Worm (Caenorhabditis elegans) whole organism, L1 larva: ENCODE results near the gene col-178.

Source experiments
- C04F5.9 ChIP-seq: sonication (generic microtip); optimal IDR thresholded peaks from 2 replicates; lab custom pipeline; 2016; ENCODE audit warnings: missing genetic modification characterization, missing compliant biosample characterization
- F16B12.6 ChIP-seq: fragments of 150-350 bp; optimal IDR thresholded peaks from 2 replicates; lab custom pipeline; 2014; ENCODE audit warnings: missing biosample characterization, missing genetic modification characterization
- Y116A8C.19 ChIP-seq: sonication (generic microtip); optimal IDR thresholded peaks from 2 replicates; lab custom pipeline; 2016; ENCODE audit warnings: missing compliant biosample characterization, missing genetic modification characterization, borderline replicate concordance
- ama-1 ChIP-seq: fragments of 150-350 bp; optimal IDR thresholded peaks from 2 replicates; lab custom pipeline; 2014
- blmp-1 ChIP-seq: fragments of 150-350 bp; optimal IDR thresholded peaks from 2 replicates; lab custom pipeline; 2014; ENCODE audit warnings: missing biosample characterization, missing genetic modification characterization
- ceh-63 ChIP-seq: fragments of 200-800 bp; sonication (Bioruptor generic); optimal IDR thresholded peaks from 2 replicates; lab custom pipeline; 2018; ENCODE audit warnings: mild to moderate bottlenecking, missing genetic modification characterization, missing compliant biosample characterization
- ceh-8 ChIP-seq: fragments of 200-800 bp; sonication (Bioruptor generic); optimal IDR thresholded peaks from 2 replicates; lab custom pipeline; 2018; ENCODE audit warnings: mild to moderate bottlenecking, missing genetic modification characterization, moderate library complexity, missing compliant biosample characterization
- ceh-82 ChIP-seq, 3 experiments: fragments of 150-350 bp in 1 of 3; sonication (generic microtip) in 2 of 3; optimal IDR thresholded peaks; 2 replicates each; lab custom pipeline; 2014 to 2017; ENCODE audit warnings: missing biosample characterization in 3 of 3, missing genetic modification characterization in 3 of 3
- ceh-88 ChIP-seq: fragments of 200-800 bp; sonication (Bioruptor generic); IDR thresholded peaks from 2 replicates; pipeline ENCODE4 v1.3.6; 2022; ENCODE audit warnings: missing genetic modification characterization, missing compliant biosample characterization
- ceh-90 ChIP-seq: sonication (generic microtip); optimal IDR thresholded peaks from 2 replicates; lab custom pipeline; 2016; ENCODE audit warnings: missing genetic modification characterization, missing compliant biosample characterization
- ces-1 ChIP-seq: fragments of 150-350 bp; optimal IDR thresholded peaks from 2 replicates; lab custom pipeline; 2014; ENCODE audit warnings: missing biosample characterization, missing genetic modification reagents, missing genetic modification characterization
- dpl-1 ChIP-seq, 3 experiments: fragments of 150-350 bp in 2 of 3; sonication (generic microtip) in 1 of 3; optimal IDR thresholded peaks; 2 replicates each; lab custom pipeline; 2014 to 2017; ENCODE audit warnings: missing biosample characterization in 3 of 3, missing genetic modification characterization in 3 of 3, missing genetic modification reagents in 3 of 3
- efl-1 ChIP-seq, 4 experiments: fragments of 150-350 bp; optimal IDR thresholded peaks in 3 of 4; peaks in 1 of 4; 1 replicate in 1 of 4; 2 replicates in 3 of 4; lab custom pipeline; 2014; ENCODE audit warnings: missing biosample characterization in 2 of 4, missing genetic modification characterization in 2 of 4, missing genetic modification reagents in 2 of 4
- efl-3 ChIP-seq: fragments of 200-800 bp; sonication (Bioruptor generic); optimal IDR thresholded peaks from 2 replicates; lab custom pipeline; 2018; ENCODE audit warnings: mild to moderate bottlenecking, missing genetic modification characterization, missing compliant biosample characterization
- egl-13 ChIP-seq: sonication (generic microtip); optimal IDR thresholded peaks from 2 replicates; lab custom pipeline; 2016; ENCODE audit warnings: missing genotype, missing genetic modification reagents, missing genetic modification characterization, missing compliant biosample characterization
- egl-27 ChIP-seq, 2 experiments: fragments of 150-350 bp in 1 of 2; sonication (generic microtip); optimal IDR thresholded peaks; 3 replicates each; lab custom pipeline; 2017 to 2018; ENCODE audit warnings: missing biosample characterization in 2 of 2, missing genetic modification characterization in 2 of 2, missing genetic modification reagents in 2 of 2
- elt-2 ChIP-seq: sonication (generic microtip); optimal IDR thresholded peaks from 2 replicates; lab custom pipeline; 2016; ENCODE audit warnings: missing genetic modification characterization, mild to moderate bottlenecking, inconsistent platforms, missing compliant biosample characterization, missing genetic modification reagents
- elt-3 ChIP-seq, 6 experiments: fragments of 150-350 bp in 1 of 6; sonication (generic microtip); optimal IDR thresholded peaks; 2 replicates each; lab custom pipeline; 2017 to 2018; ENCODE audit warnings: missing biosample characterization in 6 of 6, missing genetic modification characterization in 6 of 6, inconsistent platforms in 1 of 6
- grh-1 ChIP-seq: fragments of 200-800 bp; sonication (Bioruptor generic); IDR thresholded peaks from 2 replicates; pipeline ENCODE4 v1.3.6; 2022; ENCODE audit warnings: missing genetic modification reagents, missing genetic modification characterization, missing compliant biosample characterization
- hlh-17 ChIP-seq: fragments of 200-800 bp; sonication (Bioruptor generic); optimal IDR thresholded peaks from 2 replicates; lab custom pipeline; 2018; ENCODE audit warnings: missing genetic modification characterization, mild to moderate bottlenecking, missing compliant biosample characterization, moderate library complexity, borderline replicate concordance
- hlh-4 ChIP-seq: sonication (generic microtip); optimal IDR thresholded peaks from 2 replicates; lab custom pipeline; 2016; ENCODE audit warnings: mild to moderate bottlenecking, missing genetic modification characterization, missing compliant biosample characterization
- hpl-2 ChIP-seq: fragments of 150-350 bp; optimal IDR thresholded peaks from 2 replicates; lab custom pipeline; 2014; ENCODE audit warnings: missing biosample characterization, missing genetic modification reagents, missing genetic modification characterization
- jun-1 ChIP-seq: fragments of 150-350 bp; optimal IDR thresholded peaks from 2 replicates; lab custom pipeline; 2014; ENCODE audit warnings: missing biosample characterization, missing genetic modification reagents, missing genetic modification characterization
- lin-13 ChIP-seq: fragments of 150-350 bp; optimal IDR thresholded peaks from 2 replicates; lab custom pipeline; 2014; ENCODE audit warnings: missing biosample characterization, missing genetic modification reagents, missing genetic modification characterization
- lin-14 ChIP-seq: fragments of 200-800 bp; sonication (Bioruptor generic); optimal IDR thresholded peaks from 2 replicates; lab custom pipeline; 2018; ENCODE audit warnings: mild to moderate bottlenecking, missing genetic modification characterization, moderate library complexity, missing compliant biosample characterization
- lsy-2 ChIP-seq, 2 experiments: fragments of 150-350 bp; optimal IDR thresholded peaks; 2 replicates each; lab custom pipeline; 2014; ENCODE audit warnings: missing biosample characterization in 2 of 2, missing genetic modification characterization in 2 of 2
- mab-9 ChIP-seq: fragments of 200-800 bp; sonication (Bioruptor generic); IDR thresholded peaks from 2 replicates; pipeline ENCODE4 v1.3.6; 2022; ENCODE audit warnings: missing genetic modification reagents, missing genetic modification characterization, missing compliant biosample characterization
- mdl-1 ChIP-seq, 2 experiments: fragments of 150-350 bp; optimal IDR thresholded peaks; 2 replicates each; lab custom pipeline; 2014 to 2017; ENCODE audit warnings: missing biosample characterization in 2 of 2, missing genetic modification characterization in 2 of 2, inconsistent platforms in 1 of 2
- mef-2 ChIP-seq: fragments of 150-350 bp; optimal IDR thresholded peaks from 2 replicates; lab custom pipeline; 2014; ENCODE audit warnings: missing biosample characterization, missing genetic modification characterization
- mep-1 ChIP-seq: fragments of 150-350 bp; optimal IDR thresholded peaks from 2 replicates; lab custom pipeline; 2014; ENCODE audit warnings: missing biosample characterization, missing genetic modification characterization
- nhr-20 ChIP-seq: sonication (generic microtip); optimal IDR thresholded peaks from 2 replicates; lab custom pipeline; 2016; ENCODE audit warnings: mild to moderate bottlenecking, missing genetic modification characterization, missing compliant biosample characterization
- nhr-237 ChIP-seq: fragments of 150-350 bp; optimal IDR thresholded peaks from 2 replicates; lab custom pipeline; 2014; ENCODE audit warnings: missing biosample characterization, missing genetic modification characterization
- nhr-77 ChIP-seq: fragments of 150-350 bp; optimal IDR thresholded peaks from 2 replicates; lab custom pipeline; 2014; ENCODE audit warnings: missing biosample characterization, missing genetic modification characterization
- nhr-84 ChIP-seq: sonication (generic microtip); optimal IDR thresholded peaks from 2 replicates; lab custom pipeline; 2017; ENCODE audit warnings: missing biosample characterization, missing genetic modification characterization
- nhr-85 ChIP-seq: sonication (generic microtip); peaks from one replicate; lab custom pipeline; 2016; ENCODE audit warnings: missing genetic modification characterization, inconsistent platforms, missing compliant biosample characterization
- pag-3 ChIP-seq: sonication (generic microtip); optimal IDR thresholded peaks from 2 replicates; lab custom pipeline; 2017; ENCODE audit warnings: missing genetic modification characterization, mild to moderate bottlenecking, missing compliant biosample characterization, antibody characterized with exemption, borderline replicate concordance; ENCODE audit not compliant: insufficient read depth
- pax-3 ChIP-seq: fragments of 200-800 bp; sonication (Bioruptor generic); optimal IDR thresholded peaks from 2 replicates; lab custom pipeline; 2018; ENCODE audit warnings: mild to moderate bottlenecking, missing genetic modification characterization, moderate library complexity, missing compliant biosample characterization
- sox-4 ChIP-seq: sonication (generic microtip); optimal IDR thresholded peaks from 2 replicates; lab custom pipeline; 2016; ENCODE audit warnings: missing genetic modification characterization, missing compliant biosample characterization
- sptf-1 ChIP-seq: fragments of 150-350 bp; optimal IDR thresholded peaks from 2 replicates; lab custom pipeline; 2014; ENCODE audit warnings: missing biosample characterization, missing genetic modification characterization
- sup-37 ChIP-seq: fragments of 200-800 bp; sonication (Bioruptor generic); optimal IDR thresholded peaks from 2 replicates; lab custom pipeline; 2018; ENCODE audit warnings: mild to moderate bottlenecking, missing genetic modification characterization, missing compliant biosample characterization
- swsn-7 ChIP-seq: sonication (generic microtip); optimal IDR thresholded peaks from 2 replicates; lab custom pipeline; 2016; ENCODE audit warnings: missing genetic modification characterization, missing compliant biosample characterization
- tbx-2 ChIP-seq: sonication (generic microtip); optimal IDR thresholded peaks from 2 replicates; lab custom pipeline; 2016; ENCODE audit warnings: missing genetic modification characterization, missing compliant biosample characterization
- tlp-1 ChIP-seq: fragments of 150-350 bp; optimal IDR thresholded peaks from 2 replicates; lab custom pipeline; 2014; ENCODE audit warnings: missing biosample characterization, missing genetic modification characterization
- unc-130 ChIP-seq: fragments of 150-350 bp; optimal IDR thresholded peaks from 2 replicates; lab custom pipeline; 2017; ENCODE audit warnings: missing biosample characterization, missing genetic modification characterization, inconsistent platforms
- unc-30 ChIP-seq: sonication (generic microtip); optimal IDR thresholded peaks from 2 replicates; lab custom pipeline; 2017; ENCODE audit warnings: missing biosample characterization, missing genetic modification characterization
- unc-86 ChIP-seq: sonication (generic microtip); optimal IDR thresholded peaks from 2 replicates; lab custom pipeline; 2016; ENCODE audit warnings: missing genetic modification characterization, missing compliant biosample characterization
- unc-98 ChIP-seq: fragments of 200-800 bp; sonication (Bioruptor generic); IDR thresholded peaks from 2 replicates; pipeline ENCODE4 v1.3.6; 2022; ENCODE audit warnings: missing genetic modification characterization, missing compliant biosample characterization
- zip-4 ChIP-seq: fragments of 200-800 bp; sonication (Bioruptor generic); optimal IDR thresholded peaks from 2 replicates; lab custom pipeline; 2018; ENCODE audit warnings: mild to moderate bottlenecking, missing genetic modification characterization, moderate library complexity, missing compliant biosample characterization

Gene col-178

DNA sequence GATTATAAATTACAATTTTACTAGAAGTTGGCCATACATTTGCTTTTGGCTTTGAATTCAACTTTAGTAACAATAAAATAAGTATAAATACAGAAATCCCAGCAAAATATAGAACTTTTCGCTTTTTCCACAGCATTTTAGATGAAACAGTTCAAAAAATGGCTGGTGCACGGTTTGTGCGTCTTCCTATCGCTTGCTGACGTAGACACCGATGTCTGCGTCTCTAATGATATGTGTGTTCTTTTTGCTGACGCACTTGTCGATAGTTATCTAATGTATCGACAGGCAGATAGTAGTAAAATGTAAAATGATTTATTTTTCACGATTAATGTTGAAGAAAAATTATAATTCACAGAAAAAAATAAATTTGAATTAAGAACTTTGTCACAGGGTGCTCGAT lies 7.7 kb downstream of the col-178 start, which contains the start of gene hst-2 (continued):
- TF ChIP-seq grh-1 (peak; percentile 94), sptf-1 (no peak), mdl-1 (tag; optimal IDR thresholded peaks at IDR 0.05; lab: Kevin White, UChicago) (peak in 1 of 2 experiments; percentile 85), unc-130 (tag; lab: Kevin White, UChicago) (peak; percentile 96), nhr-85 (tag; lab: Kevin White, UChicago) (peak; percentile 98), dpl-1 (GFP tag; optimal IDR thresholded peaks at IDR 0.05; lab: Kevin White, UChicago) (peak; percentile 73 to 82 (median 77)), elt-3 (tag; optimal IDR thresholded peaks at IDR 0.05; lab: Kevin White, UChicago) (peak in 3 of 6 experiments; percentile 38 to 84 (median 84)), sox-4 (tag; lab: Kevin White, UChicago) (peak; percentile 83), unc-86 (tag; lab: Kevin White, UChicago) (peak; percentile 90), tlp-1 (no peak), lsy-2 (tag; optimal IDR thresholded peaks at IDR 0.05; lab: Kevin White, UChicago) (peak; percentile 91 to 93), lin-14 (peak; percentile 95), nhr-77 (tag; lab: Kevin White, UChicago) (peak; percentile 88), ceh-90 (tag; lab: Kevin White, UChicago) (no peak), swsn-7 (tag; lab: Kevin White, UChicago) (peak; percentile 94), nhr-237 (tag; lab: Kevin White, UChicago) (peak; percentile 24), nhr-20 (tag; lab: Kevin White, UChicago) (peak; percentile 97), Y116A8C.19 (tag; lab: Kevin White, UChicago) (no peak), unc-98 (GFP tag; lab: Robert Waterston, UW) (no peak), jun-1 (peak; percentile 90), ceh-63 (GFP tag; lab: Kevin White, UChicago) (no peak), unc-30 (no peak), ama-1 (lab: Kevin White, UChicago) (peak; percentile 1), ces-1 (no peak), nhr-84 (tag; lab: Kevin White, UChicago) (no peak), efl-1 (optimal IDR thresholded peaks at IDR 0.05; lab: Kevin White, UChicago) (peak; percentile 82 to 84), efl-1 (GFP tag; optimal IDR thresholded peaks at IDR 0.05 in 1 of 2; lab: Kevin White, UChicago) (peak; percentile 68 to 97), pag-3 (tag; lab: Kevin White, UChicago) (peak; percentile 39), ceh-88 (GFP tag; lab: Robert Waterston, UW) (peak; percentile 80), F16B12.6 (tag; lab: Kevin White, UChicago) (peak; percentile 73), C04F5.9 (peak; percentile 68), zip-4 (GFP tag; lab: Kevin White, UChicago) (peak; percentile 78), hlh-17 (no peak), mef-2 (tag; lab: Kevin White, UChicago) (peak; percentile 84), hlh-4 (no peak), hpl-2 (GFP tag; lab: Kevin White, UChicago) (peak; percentile 80), ceh-82 (tag; optimal IDR thresholded peaks at IDR 0.05; lab: Kevin White, UChicago) (peak; percentile 82 to 88 (median 87)), mep-1 (tag; lab: Kevin White, UChicago) (peak; percentile 99), efl-3 (GFP tag; lab: Kevin White, UChicago) (peak; percentile 55), blmp-1 (peak; percentile 83), pax-3 (tag; lab: Kevin White, UChicago) (peak; percentile 76), egl-13 (peak; percentile 83), elt-2 (tag; lab: Kevin White, UChicago) (peak; percentile 90), ceh-8 (GFP tag; lab: Kevin White, UChicago) (peak; percentile 85), mab-9 (peak; percentile 88), egl-27 (tag; optimal IDR thresholded peaks at IDR 0.05; lab: Kevin White, UChicago) (no peak), lin-13 (peak; percentile 81), tbx-2 (tag; lab: Kevin White, UChicago) (peak; percentile 97), sup-37 (GFP tag; lab: Kevin White, UChicago) (peak; percentile 86)
